Worm (Caenorhabditis elegans): ENCODE data around the gene tbc-6.
A peak's percentile ranks its signal among the peaks of the same experiment; 100 is the strongest.

The tbc-6 gene

DNA sequence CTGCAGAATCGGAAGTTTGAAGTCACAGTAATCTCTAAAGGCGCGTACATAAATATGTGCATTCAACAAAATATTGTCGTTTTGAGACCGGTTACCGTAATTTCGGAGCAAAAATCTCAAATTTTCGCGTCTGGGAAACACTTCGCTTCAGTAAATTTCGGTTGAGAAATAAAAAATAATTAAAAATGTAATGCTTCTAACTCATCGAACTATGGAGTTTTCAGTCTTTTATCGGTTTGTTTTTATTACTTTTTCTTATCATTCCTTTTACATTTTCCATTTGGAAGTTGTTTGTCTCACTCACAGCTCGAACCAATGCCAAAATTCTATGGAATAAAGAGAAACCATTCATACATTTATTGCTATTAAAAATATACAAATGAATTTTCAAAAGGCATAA, 40.3 kb downstream of the tbc-6 start:
- TF ChIP-seq med-1 (GFP tag; optimal IDR thresholded peaks at IDR 0.05; ENCODE audit: insufficient read depth) (no peak), tab-1 (GFP tag; IDR thresholded peaks at IDR 0.05) (no peak), cog-1 (tag; optimal IDR thresholded peaks at IDR 0.05) (no peak), flt-1 (GFP tag; IDR thresholded peaks at IDR 0.05) (no peak)

DNA sequence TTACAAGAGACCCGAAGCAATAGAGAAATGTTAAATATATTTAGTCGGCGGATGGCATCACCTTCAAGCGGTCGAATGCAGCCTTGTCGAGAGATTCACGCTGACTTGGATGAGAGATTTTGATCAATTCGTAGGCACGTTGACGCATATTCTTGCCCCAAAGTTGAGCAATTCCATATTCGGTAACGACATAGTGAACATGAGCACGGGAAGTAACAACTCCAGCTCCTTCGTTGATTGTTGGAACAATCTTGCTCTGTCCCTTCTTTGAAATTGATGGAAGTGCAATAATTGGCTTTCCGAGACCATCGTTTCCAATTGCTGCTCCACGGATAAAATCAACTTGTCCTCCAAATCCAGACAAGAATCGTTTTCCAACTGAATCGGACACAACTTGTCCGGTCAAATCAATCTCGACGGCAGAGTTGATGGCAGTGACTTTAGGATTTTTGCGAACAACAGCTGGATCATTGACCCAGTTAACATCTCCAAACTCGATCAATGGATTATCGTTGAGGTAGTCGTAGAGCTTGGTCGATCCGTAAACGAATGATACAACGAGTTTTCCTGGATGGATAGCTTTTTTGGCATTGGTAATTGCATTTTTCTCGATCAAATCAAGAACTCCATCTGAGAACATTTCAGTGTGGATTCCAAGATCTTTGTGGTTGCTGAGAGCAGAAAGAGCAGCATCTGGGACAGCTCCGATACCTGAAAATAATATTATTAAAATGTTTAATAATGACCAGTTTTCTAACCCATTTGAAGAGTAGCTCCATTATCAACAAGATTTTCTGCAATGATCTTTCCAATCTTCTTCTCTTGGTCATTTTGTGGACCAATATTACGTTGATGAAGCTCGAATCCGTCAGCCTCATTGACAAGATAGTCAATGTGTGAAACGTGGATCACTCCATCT, 41.0 kb downstream of the tbc-6 start:
- TF ChIP-seq tab-1 (GFP tag; IDR thresholded peaks at IDR 0.05) (no peak), T22C8.4 (GFP tag; IDR thresholded peaks at IDR 0.05) (no peak), med-1 (GFP tag; optimal IDR thresholded peaks at IDR 0.05; ENCODE audit: insufficient read depth) (no peak), ztf-23 (GFP tag; IDR thresholded peaks at IDR 0.05) (no peak)

DNA sequence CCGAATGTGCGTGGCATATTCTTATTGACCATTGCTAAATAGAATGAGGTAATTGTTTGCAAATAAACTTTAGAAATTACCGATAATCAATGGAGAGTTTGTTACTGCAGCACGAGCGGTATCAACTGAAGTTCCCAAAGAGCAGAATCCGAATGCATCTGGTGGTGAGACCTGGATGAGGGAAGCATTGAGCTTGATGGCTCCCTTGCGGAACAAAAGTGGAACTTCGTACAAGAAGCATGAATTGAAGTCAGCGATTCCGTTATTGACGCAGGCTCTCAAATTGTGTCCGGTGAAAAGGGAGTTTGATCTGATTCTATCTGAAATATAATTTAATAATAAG, 41.6 kb downstream of the tbc-6 start:
- no peak for TF ChIP-seq med-1 (GFP tag; optimal IDR thresholded peaks at IDR 0.05; ENCODE audit: insufficient read depth)
- TF ChIP-seq ztf-23 (GFP tag; IDR thresholded peaks at IDR 0.05): no peak
- no peak for TF ChIP-seq ztf-29 (GFP tag; IDR thresholded peaks at IDR 0.05)
- no peak for TF ChIP-seq ref-1 (GFP tag; conservative IDR thresholded peaks at IDR 0.05)
- TF ChIP-seq klf-2 (GFP tag; conservative IDR thresholded peaks at IDR 0.05): no peak
- TF ChIP-seq flt-1 (GFP tag; IDR thresholded peaks at IDR 0.05): no peak
- TF ChIP-seq T22C8.4 (GFP tag; IDR thresholded peaks at IDR 0.05): no peak
- no peak for TF ChIP-seq tab-1 (GFP tag; IDR thresholded peaks at IDR 0.05)
- no peak for TF ChIP-seq cog-1 (tag; optimal IDR thresholded peaks at IDR 0.05)

DNA sequence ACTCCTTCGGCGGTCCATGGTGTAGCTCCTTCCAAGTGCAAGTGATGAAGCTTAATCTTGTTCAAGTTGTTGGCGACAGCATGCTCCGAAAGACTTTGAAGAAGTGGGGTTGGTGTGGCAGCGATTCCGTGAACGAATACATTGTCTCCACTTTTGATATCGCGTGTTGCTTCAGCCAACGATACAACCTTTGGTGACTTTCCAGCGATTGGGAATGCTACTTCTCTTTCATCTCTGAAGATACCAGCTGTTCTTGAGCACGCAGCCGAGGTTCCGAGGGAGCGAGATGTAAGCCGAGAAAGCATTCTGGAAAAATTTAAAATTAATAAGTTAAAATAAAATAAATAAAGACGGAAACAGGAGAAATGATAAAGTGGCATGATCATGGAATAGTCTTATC, 42.2 kb downstream of the tbc-6 start, which contains the start of gene acer-1:
Gene acer-1, minus strand, starts transcription at position 306 of the 400 bp plus-strand sequence.
- no peak for TF ChIP-seq med-1 (GFP tag; optimal IDR thresholded peaks at IDR 0.05; ENCODE audit: insufficient read depth)
- no peak for TF ChIP-seq ref-1 (GFP tag; conservative IDR thresholded peaks at IDR 0.05)
- TF ChIP-seq tab-1 (GFP tag; IDR thresholded peaks at IDR 0.05): no peak
- TF ChIP-seq ztf-29 (GFP tag; IDR thresholded peaks at IDR 0.05): no peak

DNA sequence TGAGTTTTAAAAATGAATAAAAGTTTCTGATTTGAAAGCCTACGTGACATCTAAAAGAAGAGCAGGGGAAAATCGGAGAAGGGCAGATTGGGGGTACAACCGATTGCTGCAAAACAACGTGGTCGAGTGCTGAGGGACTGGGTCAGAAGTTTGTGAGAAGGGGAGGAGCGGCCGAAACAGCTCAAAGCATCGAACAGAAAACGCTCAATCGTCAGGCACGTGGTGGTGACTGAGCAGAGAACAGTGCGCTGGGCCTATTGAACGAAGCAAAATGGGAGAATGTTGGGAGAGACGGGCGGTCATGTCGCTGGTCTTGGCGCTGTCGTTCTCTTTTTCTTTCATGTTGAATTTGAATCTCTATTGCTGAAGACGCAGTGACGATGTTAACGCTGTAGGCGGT, 43.3 kb downstream of the tbc-6 start:
- TF ChIP-seq cog-1 (tag; optimal IDR thresholded peaks at IDR 0.05): no peak
- TF ChIP-seq ztf-23 (GFP tag; IDR thresholded peaks at IDR 0.05): no peak
- no peak for TF ChIP-seq klf-2 (GFP tag; conservative IDR thresholded peaks at IDR 0.05)
- no peak for TF ChIP-seq ref-1 (GFP tag; conservative IDR thresholded peaks at IDR 0.05)
- TF ChIP-seq flt-1 (GFP tag; IDR thresholded peaks at IDR 0.05): no peak
- no peak for TF ChIP-seq tab-1 (GFP tag; IDR thresholded peaks at IDR 0.05)

DNA sequence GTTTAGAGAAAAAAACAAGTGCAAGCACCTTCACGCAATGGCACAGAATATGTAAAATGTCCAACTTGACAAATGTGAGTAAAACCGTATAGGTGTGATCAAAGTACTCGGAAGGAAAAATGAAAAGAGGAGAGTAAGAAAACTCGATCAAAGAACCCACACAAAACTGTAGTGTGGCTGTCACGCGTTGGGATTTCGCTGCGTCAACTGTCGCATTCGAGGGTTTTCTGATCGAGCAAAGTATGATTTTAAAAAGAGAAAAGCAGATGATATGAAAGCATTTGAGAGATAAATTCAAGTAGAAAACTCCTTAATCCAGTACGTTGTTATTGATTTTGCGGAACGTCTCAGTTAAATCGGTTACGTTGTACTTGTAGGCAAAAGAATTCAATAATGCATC, 43.9 kb downstream of the tbc-6 start:
- no peak for TF ChIP-seq med-1 (GFP tag; optimal IDR thresholded peaks at IDR 0.05; ENCODE audit: insufficient read depth)
- no peak for TF ChIP-seq ztf-23 (GFP tag; IDR thresholded peaks at IDR 0.05)
- no peak for TF ChIP-seq T22C8.4 (GFP tag; IDR thresholded peaks at IDR 0.05)
- TF ChIP-seq flt-1 (GFP tag; IDR thresholded peaks at IDR 0.05): no peak
- no peak for TF ChIP-seq ztf-29 (GFP tag; IDR thresholded peaks at IDR 0.05)
- TF ChIP-seq klf-2 (GFP tag; conservative IDR thresholded peaks at IDR 0.05): no peak

DNA sequence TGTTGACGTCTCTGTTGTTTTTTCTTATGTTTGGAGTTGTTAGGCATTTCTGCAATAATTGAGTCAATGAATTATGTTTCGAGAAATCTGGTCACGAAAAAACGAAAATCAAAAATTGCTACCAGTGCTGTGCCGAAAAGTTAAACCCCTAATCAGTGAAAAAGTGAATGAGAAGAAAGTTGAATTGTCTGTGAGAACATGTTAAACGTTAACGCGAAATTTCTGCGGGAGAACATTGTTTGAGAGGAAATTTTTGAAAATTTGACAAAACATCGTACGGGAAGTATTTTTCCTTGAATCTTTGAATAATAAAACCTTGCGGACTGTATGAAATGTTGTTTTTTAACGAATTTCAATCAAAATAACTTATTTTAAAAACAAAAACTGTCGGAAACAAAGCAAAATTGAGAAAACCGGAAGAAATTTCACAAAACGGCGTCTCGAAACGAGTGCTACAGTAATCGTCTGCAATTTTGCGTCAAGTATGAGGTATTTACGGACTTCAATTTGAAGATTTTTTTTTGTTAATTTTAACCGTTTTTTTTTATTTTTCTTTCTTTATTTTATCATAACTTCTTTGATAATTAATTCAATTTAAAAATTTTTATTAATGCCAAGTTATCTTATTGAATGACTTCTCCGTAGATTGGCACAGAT, 45.8 kb downstream of the tbc-6 start, which contains the start of gene adal-1:
Gene adal-1, minus strand, starts transcription at position 51 of the 657 bp plus-strand sequence.
- TF ChIP-seq med-1 (GFP tag; optimal IDR thresholded peaks at IDR 0.05; ENCODE audit: insufficient read depth) (no peak), flt-1 (GFP tag; IDR thresholded peaks at IDR 0.05) (no peak), ztf-23 (GFP tag; IDR thresholded peaks at IDR 0.05) (no peak), klf-2 (GFP tag; conservative IDR thresholded peaks at IDR 0.05) (no peak), tab-1 (GFP tag; IDR thresholded peaks at IDR 0.05) (no peak), ztf-29 (GFP tag; IDR thresholded peaks at IDR 0.05) (no peak), ref-1 (GFP tag; conservative IDR thresholded peaks at IDR 0.05) (no peak), cog-1 (tag; optimal IDR thresholded peaks at IDR 0.05) (no peak), T22C8.4 (GFP tag; IDR thresholded peaks at IDR 0.05) (no peak)

DNA sequence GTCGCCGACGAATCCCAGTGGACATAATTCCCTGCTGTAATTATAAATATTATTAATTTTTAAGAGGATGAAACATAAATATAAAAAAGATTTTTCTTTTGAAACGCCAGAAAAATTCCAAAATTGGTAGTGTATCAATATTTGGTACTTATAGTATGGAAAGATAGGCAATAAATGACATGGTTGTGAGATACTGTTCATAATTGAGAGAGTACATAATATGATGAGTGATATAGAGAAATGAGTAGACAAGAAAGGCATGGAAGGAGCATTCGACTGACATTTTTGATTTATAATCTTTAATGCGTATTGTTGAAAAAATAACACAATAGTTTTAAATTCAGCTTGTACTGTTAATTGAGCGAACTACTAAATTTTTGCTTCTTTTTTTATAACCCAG, 49.6 kb downstream of the tbc-6 start, which contains the start of gene C44B7.11:
Gene C44B7.11, minus strand, starts transcription at position 34 of the 400 bp plus-strand sequence.
- TF ChIP-seq tab-1 (GFP tag; IDR thresholded peaks at IDR 0.05): no peak
- TF ChIP-seq ztf-23 (GFP tag; IDR thresholded peaks at IDR 0.05): no peak
- no peak for TF ChIP-seq ref-1 (GFP tag; conservative IDR thresholded peaks at IDR 0.05)
- no peak for TF ChIP-seq klf-2 (GFP tag; conservative IDR thresholded peaks at IDR 0.05)
- TF ChIP-seq flt-1 (GFP tag; IDR thresholded peaks at IDR 0.05): no peak
- TF ChIP-seq ztf-29 (GFP tag; IDR thresholded peaks at IDR 0.05): no peak
- TF ChIP-seq cog-1 (tag; optimal IDR thresholded peaks at IDR 0.05): no peak
- TF ChIP-seq med-1 (GFP tag; optimal IDR thresholded peaks at IDR 0.05; ENCODE audit: insufficient read depth): no peak
- TF ChIP-seq T22C8.4 (GFP tag; IDR thresholded peaks at IDR 0.05): no peak

DNA sequence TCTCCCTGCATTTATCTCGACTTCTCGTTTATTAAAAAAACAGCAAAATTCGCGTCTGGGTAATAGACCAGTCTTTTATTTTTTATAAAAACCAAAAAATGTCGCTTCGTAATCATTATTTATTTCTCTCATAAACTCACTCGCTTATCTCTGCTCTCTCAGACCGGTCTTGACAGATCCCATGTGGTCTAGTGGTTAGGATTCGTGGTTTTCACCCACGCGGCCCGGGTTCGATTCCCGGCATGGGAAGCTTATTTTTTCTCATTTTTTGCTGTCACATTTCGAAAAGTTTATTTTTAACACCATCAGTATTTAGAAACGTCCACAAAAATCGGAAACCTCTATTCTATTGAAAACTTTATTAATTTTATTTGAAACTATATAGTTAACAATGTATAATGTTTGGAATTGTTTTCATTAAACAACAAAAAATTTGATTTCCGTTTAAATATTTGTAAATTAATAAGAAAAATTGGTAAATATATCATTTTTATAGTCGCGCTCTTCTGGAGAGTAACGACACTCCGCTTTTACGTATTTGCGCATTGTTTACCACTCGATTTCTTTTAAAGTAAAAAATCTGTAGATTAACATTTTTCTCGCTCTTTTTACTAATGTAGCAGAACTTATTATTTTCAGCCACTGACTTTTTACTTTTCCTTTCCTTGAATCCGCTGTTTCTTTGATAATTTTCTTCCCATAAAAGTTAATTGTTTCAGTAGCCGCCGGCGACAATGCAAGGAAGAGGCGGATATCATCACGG, 50.3 kb downstream of the tbc-6 start, which contains the start of gene hrpl-1:
Gene hrpl-1, plus strand, starts transcription at position 713 of the 763 bp plus-strand sequence.
- TF ChIP-seq ztf-29 (GFP tag; IDR thresholded peaks at IDR 0.05) (peak; percentile 43; the same call in 1 of the 2 replicates), T22C8.4 (GFP tag; IDR thresholded peaks at IDR 0.05) (0 out of 2 replicates have a peak, but pooled peaks have one; percentile 20), ref-1 (GFP tag; conservative IDR thresholded peaks at IDR 0.05) (peak; percentile 57), ztf-23 (GFP tag; IDR thresholded peaks at IDR 0.05) (peak; percentile 65; the same call in 1 of the 2 replicates), flt-1 (GFP tag; IDR thresholded peaks at IDR 0.05) (peak; percentile 88), cog-1 (tag; optimal IDR thresholded peaks at IDR 0.05) (no peak), tab-1 (GFP tag; IDR thresholded peaks at IDR 0.05) (peak; percentile 74; the same call in 1 of the 2 replicates), klf-2 (GFP tag; conservative IDR thresholded peaks at IDR 0.05) (peak; percentile 56; the same call in 1 of the 2 replicates), med-1 (GFP tag; optimal IDR thresholded peaks at IDR 0.05; ENCODE audit: insufficient read depth) (peak; percentile 79)

All from whole organism, midembryonic.